Fruit fly (Drosophila melanogaster) whole organism, embryonic: ENCODE results near the gene CG15923.

Source experiments
- Abd-B ChIP-seq: fragments of 200-800 bp; sonication (Bioruptor generic); optimal IDR thresholded peaks from 2 replicates; lab custom pipeline; 2018; ENCODE audit warnings: missing biosample characterization, mild to moderate bottlenecking, missing genetic modification characterization, moderate library complexity
- Atf3 ChIP-seq: fragments of 200-800 bp; sonication (Bioruptor generic); optimal IDR thresholded peaks from 3 replicates; lab custom pipeline; 2016; ENCODE audit warnings: missing biosample characterization, missing genetic modification characterization
- BEAF-32 ChIP-seq: fragments of 200-800 bp; sonication (Bioruptor generic); optimal IDR thresholded peaks from 3 replicates; lab custom pipeline; 2017; ENCODE audit warnings: missing biosample characterization, missing genetic modification characterization, mild to moderate bottlenecking, moderate library complexity, missing genetic modification reagents
- Blimp-1 ChIP-seq: fragments of 200-800 bp; sonication (Bioruptor generic); optimal IDR thresholded peaks from 3 replicates; lab custom pipeline; 2018; ENCODE audit warnings: missing biosample characterization, missing genetic modification characterization, mild to moderate bottlenecking, moderate library complexity, missing genetic modification reagents
- CG10209 ChIP-seq: fragments of 200-800 bp; sonication (Bioruptor generic); optimal IDR thresholded peaks from 3 replicates; lab custom pipeline; 2017; ENCODE audit warnings: missing biosample characterization, mild to moderate bottlenecking, missing genetic modification characterization, missing genetic modification reagents
- CG1024 ChIP-seq: fragments of 200-800 bp; sonication (Bioruptor generic); IDR thresholded peaks from 2 replicates; pipeline ENCODE4 v1.3.6; 2022; ENCODE audit warnings: missing biosample characterization, missing genetic modification characterization
- CG10321 ChIP-seq: fragments of 200-800 bp; sonication (Bioruptor generic); IDR thresholded peaks from 2 replicates; pipeline ENCODE4 v1.3.6; 2022; ENCODE audit warnings: missing biosample characterization, missing genetic modification characterization
- CG10979 ChIP-seq: fragments of 200-800 bp; sonication (Bioruptor generic); optimal IDR thresholded peaks from 2 replicates; lab custom pipeline; 2018; ENCODE audit warnings: missing biosample characterization, mild to moderate bottlenecking, missing genetic modification characterization, moderate library complexity
- CG11560 ChIP-seq: fragments of 200-800 bp; sonication (Bioruptor generic); IDR thresholded peaks from 3 replicates; pipeline ENCODE4 v1.3.6; 2022; ENCODE audit warnings: missing biosample characterization, missing genetic modification characterization
- CG1233 ChIP-seq: fragments of 200-800 bp; sonication (Bioruptor generic); optimal IDR thresholded peaks from 4 replicates; lab custom pipeline; 2018; ENCODE audit warnings: missing biosample characterization, mild to moderate bottlenecking, missing genetic modification characterization
- CG12391 ChIP-seq: fragments of 200-800 bp; sonication (Bioruptor generic); optimal IDR thresholded peaks from 3 replicates; lab custom pipeline; 2018; ENCODE audit warnings: missing biosample characterization, mild to moderate bottlenecking, missing genetic modification characterization, moderate library complexity
- CG13775 ChIP-seq: fragments of 200-800 bp; sonication (Bioruptor generic); optimal IDR thresholded peaks from 3 replicates; lab custom pipeline; 2017; ENCODE audit warnings: missing biosample characterization, mild to moderate bottlenecking, missing genetic modification characterization
- CG15073 ChIP-seq: fragments of 200-800 bp; sonication (Bioruptor generic); optimal IDR thresholded peaks from 2 replicates; lab custom pipeline; 2016; ENCODE audit warnings: missing biosample characterization, missing genetic modification characterization
- CG15601 ChIP-seq: fragments of 200-800 bp; sonication (Bioruptor generic); optimal IDR thresholded peaks from 3 replicates; lab custom pipeline; 2019; ENCODE audit warnings: missing biosample characterization, mild to moderate bottlenecking, missing genetic modification characterization, moderate library complexity
- CG15696 ChIP-seq: fragments of 200-800 bp; sonication (Bioruptor generic); optimal IDR thresholded peaks from 2 replicates; lab custom pipeline; 2019; ENCODE audit warnings: missing biosample characterization, mild to moderate bottlenecking, missing genetic modification characterization, moderate library complexity
- CG16779 ChIP-seq: fragments of 200-800 bp; sonication (Bioruptor generic); IDR thresholded peaks from 2 replicates; pipeline ENCODE4 v1.3.6; 2022; ENCODE audit warnings: missing biosample characterization, missing genetic modification characterization
- CG16813 ChIP-seq: fragments of 200-800 bp; sonication (Bioruptor generic); IDR thresholded peaks from 3 replicates; pipeline ENCODE4 v1.3.6; 2022; ENCODE audit warnings: missing biosample characterization, missing genetic modification characterization; ENCODE audit not compliant: partially characterized antibody
- CG17186 ChIP-seq: fragments of 200-800 bp; sonication (Bioruptor generic); optimal IDR thresholded peaks from 3 replicates; lab custom pipeline; 2017; ENCODE audit warnings: missing biosample characterization, missing genetic modification reagents, missing genetic modification characterization
- CG17802 ChIP-seq: fragments of 200-800 bp; sonication (Bioruptor generic); optimal IDR thresholded peaks from 2 replicates; lab custom pipeline; 2018; ENCODE audit warnings: missing biosample characterization, mild to moderate bottlenecking, missing genetic modification characterization, moderate library complexity
- CG6654 ChIP-seq: fragments of 200-800 bp; sonication (Bioruptor generic); optimal IDR thresholded peaks from 2 replicates; lab custom pipeline; 2017; ENCODE audit warnings: missing biosample characterization, mild to moderate bottlenecking, missing genetic modification characterization
- CG7987 ChIP-seq: fragments of 200-800 bp; sonication (Bioruptor generic); optimal IDR thresholded peaks from 2 replicates; lab custom pipeline; 2018; ENCODE audit warnings: missing biosample characterization, mild to moderate bottlenecking, missing genetic modification characterization, moderate library complexity
- CoRest ChIP-seq: fragments of 200-800 bp; sonication (Bioruptor generic); optimal IDR thresholded peaks from 3 replicates; lab custom pipeline; 2018; ENCODE audit warnings: missing biosample characterization, mild to moderate bottlenecking, missing genetic modification characterization, moderate library complexity
- D19A ChIP-seq: fragments of 200-800 bp; optimal IDR thresholded peaks from 3 replicates; lab custom pipeline; 2019; ENCODE audit warnings: missing biosample characterization, mild to moderate bottlenecking, missing genetic modification characterization, moderate library complexity
- Dip2 ChIP-seq: fragments of 200-800 bp; sonication (Bioruptor generic); IDR thresholded peaks from 2 replicates; pipeline ENCODE4 v1.3.6; 2022; ENCODE audit warnings: missing biosample characterization, missing genetic modification characterization
- Doc2 ChIP-seq: fragments of 200-800 bp; sonication (Bioruptor generic); IDR thresholded peaks from 2 replicates; pipeline ENCODE4 v1.3.6; 2022; ENCODE audit warnings: missing biosample characterization, missing genetic modification characterization
- MBD-R2 ChIP-seq: fragments of 200-800 bp; sonication (Bioruptor generic); IDR thresholded peaks from 2 replicates; pipeline ENCODE4 v1.3.6; 2022; ENCODE audit warnings: missing biosample characterization, missing genetic modification characterization
- Mad ChIP-seq: fragments of 200-800 bp; sonication (Bioruptor generic); optimal IDR thresholded peaks from 2 replicates; lab custom pipeline; 2016; ENCODE audit warnings: missing biosample characterization, missing genetic modification characterization
- Meics ChIP-seq: fragments of 200-800 bp; sonication (Bioruptor generic); optimal IDR thresholded peaks from 2 replicates; lab custom pipeline; 2017; ENCODE audit warnings: missing biosample characterization, mild to moderate bottlenecking, missing genetic modification characterization
- Mrtf ChIP-seq: fragments of 200-800 bp; sonication (Bioruptor generic); IDR thresholded peaks from 3 replicates; pipeline ENCODE4 v1.3.6; 2022; ENCODE audit warnings: missing biosample characterization, missing genetic modification characterization
- Neu2 ChIP-seq: fragments of 200-800 bp; sonication (Bioruptor generic); optimal IDR thresholded peaks from 3 replicates; lab custom pipeline; 2016; ENCODE audit warnings: missing biosample characterization, missing genetic modification characterization, borderline replicate concordance
- Ravus ChIP-seq: fragments of 200-800 bp; sonication (Bioruptor generic); IDR thresholded peaks from 2 replicates; pipeline ENCODE4 v1.3.6; 2022; ENCODE audit warnings: missing biosample characterization, missing genetic modification characterization
- Rx ChIP-seq: fragments of 200-800 bp; sonication (Bioruptor generic); IDR thresholded peaks from 2 replicates; pipeline ENCODE4 v1.3.6; 2022; ENCODE audit warnings: missing biosample characterization, missing genetic modification characterization
- Vsx1 ChIP-seq: fragments of 200-800 bp; sonication (Bioruptor generic); optimal IDR thresholded peaks from 2 replicates; lab custom pipeline; 2017; ENCODE audit warnings: missing biosample characterization, mild to moderate bottlenecking, missing genetic modification characterization, missing genetic modification reagents
- crol ChIP-seq: fragments of 200-800 bp; sonication (Bioruptor generic); IDR thresholded peaks from 2 replicates; pipeline ENCODE4 v1.3.6; 2022; ENCODE audit warnings: missing biosample characterization, missing genetic modification characterization
- da ChIP-seq: fragments of 200-800 bp; sonication (Bioruptor generic); optimal IDR thresholded peaks from 2 replicates; lab custom pipeline; 2016; ENCODE audit warnings: missing biosample characterization, missing genetic modification characterization
- emc ChIP-seq: fragments of 200-800 bp; sonication (Bioruptor generic); optimal IDR thresholded peaks from 2 replicates; lab custom pipeline; 2016; ENCODE audit warnings: missing biosample characterization, missing genetic modification characterization
- inv ChIP-seq: fragments of 200-800 bp; sonication (Bioruptor generic); IDR thresholded peaks from 2 replicates; pipeline ENCODE4 v1.3.6; 2022; ENCODE audit warnings: missing biosample characterization, missing genetic modification characterization; ENCODE audit not compliant: partially characterized antibody
- knrl ChIP-seq: fragments of 200-800 bp; sonication (Bioruptor generic); IDR thresholded peaks from 3 replicates; pipeline ENCODE4 v1.3.6; 2022; ENCODE audit warnings: missing biosample characterization, missing genetic modification characterization; ENCODE audit not compliant: partially characterized antibody
- org-1 ChIP-seq: fragments of 200-800 bp; sonication (Bioruptor generic); optimal IDR thresholded peaks from 2 replicates; lab custom pipeline; 2017; ENCODE audit warnings: missing biosample characterization, missing genetic modification characterization
- peb ChIP-seq: fragments of 200-800 bp; sonication (Bioruptor generic); IDR thresholded peaks from 2 replicates; pipeline ENCODE4 v1.3.6; 2022; ENCODE audit warnings: missing biosample characterization, missing genetic modification characterization
- pho ChIP-seq: fragments of 200-800 bp; sonication (Bioruptor generic); optimal IDR thresholded peaks from 2 replicates; lab custom pipeline; 2016; ENCODE audit warnings: missing biosample characterization, missing genetic modification characterization
- pros ChIP-seq: fragments of 200-800 bp; sonication (Bioruptor generic); optimal IDR thresholded peaks from 3 replicates; lab custom pipeline; 2019; ENCODE audit warnings: missing biosample characterization, mild to moderate bottlenecking, missing genetic modification characterization, moderate library complexity
- pzg ChIP-seq: fragments of 200-800 bp; sonication (Bioruptor generic); optimal IDR thresholded peaks from 3 replicates; lab custom pipeline; 2018; ENCODE audit warnings: missing biosample characterization, mild to moderate bottlenecking, missing genetic modification characterization, moderate library complexity
- ranshi ChIP-seq: fragments of 200-800 bp; sonication (Bioruptor generic); IDR thresholded peaks from 2 replicates; pipeline ENCODE4 v1.3.6; 2022; ENCODE audit warnings: missing biosample characterization, missing genetic modification characterization
- salm ChIP-seq: fragments of 200-800 bp; sonication (Bioruptor generic); optimal IDR thresholded peaks from 2 replicates; lab custom pipeline; 2018; ENCODE audit warnings: missing biosample characterization, mild to moderate bottlenecking, missing genetic modification characterization
- tap ChIP-seq: fragments of 200-800 bp; optimal IDR thresholded peaks from 3 replicates; lab custom pipeline; 2019; ENCODE audit warnings: missing biosample characterization, mild to moderate bottlenecking, missing genetic modification characterization, moderate library complexity
- tll ChIP-seq, 2 experiments: fragments of 200-800 bp in 1 of 2; fragments of >200 bp in 1 of 2; sonication (Bioruptor generic) in 1 of 2; optimal IDR thresholded peaks; 2 replicates each; lab custom pipeline; 2017 to 2019; ENCODE audit warnings: missing biosample characterization in 2 of 2, missing genetic modification characterization in 2 of 2, mild to moderate bottlenecking in 1 of 2, moderate library complexity in 1 of 2
- twi ChIP-seq: fragments of 200-800 bp; optimal IDR thresholded peaks from 2 replicates; lab custom pipeline; 2019; ENCODE audit warnings: missing biosample characterization, mild to moderate bottlenecking, missing genetic modification characterization, moderate library complexity
- usp ChIP-seq: fragments of >200 bp; optimal IDR thresholded peaks from 2 replicates; lab custom pipeline; 2017; ENCODE audit warnings: missing biosample characterization, missing genetic modification characterization
- zen ChIP-seq: fragments of 200-800 bp; sonication (Bioruptor generic); optimal IDR thresholded peaks from 3 replicates; lab custom pipeline; 2018; ENCODE audit warnings: missing biosample characterization, mild to moderate bottlenecking, missing genetic modification characterization, moderate library complexity

Gene CG15923

dm6 chr3R:20633984-20634446 lies 17.3 kb upstream of the CG15923 start (continued):
- TF ChIP-seq Mrtf (GFP tag; lab: Robert Waterston, UW), result peak; percentile 30; the same call in 1 of the 3 replicates
- TF ChIP-seq CG7987 (GFP tag; lab: Kevin White, UChicago), result no peak
- TF ChIP-seq peb (GFP tag; lab: Robert Waterston, UW), result 0 out of 2 replicates have a peak, but pooled peaks have one; percentile 24
- TF ChIP-seq CG15696 (tag; lab: Kevin White, UChicago), result peak; percentile 35
- TF ChIP-seq D19A (tag; lab: Kevin White, UChicago), result peak; percentile 100
- peak; percentile 38; the same call in 1 of the 3 replicates for TF ChIP-seq CG11560 (tag; lab: Robert Waterston, UW)
- TF ChIP-seq BEAF-32 (GFP tag; lab: Kevin White, UChicago), result no peak
- TF ChIP-seq CG13775 (GFP tag; lab: Kevin White, UChicago), result peak; percentile 60
- TF ChIP-seq Mad (GFP tag; lab: Kevin White, UChicago), result peak; percentile 26
- peak; percentile 4 for TF ChIP-seq emc (GFP tag; lab: Kevin White, UChicago)
- no peak for TF ChIP-seq Abd-B (GFP tag; lab: Kevin White, UChicago)
- no peak for TF ChIP-seq CG17186 (GFP tag; lab: Kevin White, UChicago)
- TF ChIP-seq Vsx1 (GFP tag; lab: Kevin White, UChicago), result no peak
- no peak for TF ChIP-seq CG17802
- no peak for TF ChIP-seq tap (tag; lab: Kevin White, UChicago)
- TF ChIP-seq knrl (GFP tag; lab: Robert Waterston, UW), result no peak
- TF ChIP-seq Doc2 (GFP tag; lab: Robert Waterston, UW), result no peak
- no peak for TF ChIP-seq salm (tag; lab: Kevin White, UChicago)
- peak; percentile 21 for TF ChIP-seq Ravus
- TF ChIP-seq CG1233 (GFP tag; lab: Kevin White, UChicago), result no peak
- no peak for TF ChIP-seq CG15601 (tag; lab: Kevin White, UChicago)
- no peak for TF ChIP-seq CG12391 (tag; lab: Kevin White, UChicago)
- TF ChIP-seq Blimp-1 (GFP tag; lab: Kevin White, UChicago), result no peak
- TF ChIP-seq CG16813, result no peak
- peak; percentile 63 for TF ChIP-seq pho (GFP tag; lab: Kevin White, UChicago)
- no peak for TF ChIP-seq inv
- TF ChIP-seq Atf3 (GFP tag; lab: Kevin White, UChicago), result peak; percentile 50
- TF ChIP-seq CG10979 (tag; lab: Kevin White, UChicago), result peak; percentile 66
- TF ChIP-seq CoRest (tag; lab: Kevin White, UChicago), result no peak
- TF ChIP-seq pzg, result peak; percentile 11
- TF ChIP-seq CG1024 (GFP tag; lab: Robert Waterston, UW), result 0 out of 2 replicates have a peak, but pooled peaks have one; percentile 21
- TF ChIP-seq pros (GFP tag; lab: Kevin White, UChicago), result no peak
- peak; percentile 55; the same call in 1 of the 2 replicates for TF ChIP-seq MBD-R2 (GFP tag; lab: Robert Waterston, UW)
- TF ChIP-seq org-1, result no peak
- no peak for TF ChIP-seq Dip2 (GFP tag; lab: Robert Waterston, UW)
- no peak for TF ChIP-seq Neu2 (GFP tag; lab: Kevin White, UChicago)
- TF ChIP-seq Meics, result no peak
- TF ChIP-seq da (GFP tag; lab: Kevin White, UChicago), result no peak
- TF ChIP-seq CG6654 (GFP tag; lab: Kevin White, UChicago), result no peak
- peak; percentile 67 for TF ChIP-seq ranshi (GFP tag; lab: Robert Waterston, UW)
- no peak for TF ChIP-seq CG15073 (GFP tag; lab: Kevin White, UChicago)
- TF ChIP-seq usp (GFP tag; lab: Kevin White, UChicago), result no peak
- TF ChIP-seq Rx (GFP tag; lab: Robert Waterston, UW), result peak; percentile 39; the same call in 1 of the 2 replicates
- no peak for TF ChIP-seq CG10321 (GFP tag; lab: Robert Waterston, UW)
- no peak for TF ChIP-seq CG16779 (GFP tag; lab: Robert Waterston, UW)
- peak; percentile 89 for TF ChIP-seq crol (GFP tag; lab: Robert Waterston, UW)
- no peak for TF ChIP-seq twi (tag; lab: Kevin White, UChicago)
- TF ChIP-seq tll (GFP tag; optimal IDR thresholded peaks at IDR 0.05; lab: Kevin White, UChicago), result no peak
- TF ChIP-seq zen (tag; lab: Kevin White, UChicago), result no peak
- no peak for TF ChIP-seq CG10209 (GFP tag; lab: Kevin White, UChicago)
